Fruit fly (Drosophila melanogaster): Measurements from ENCODE around the gene tadr.

Gene tadr

dm6 chr2L:21029749-21030148, 45.5 kb upstream of the tadr start (continued):
- no peak for TF ChIP-seq kni (GFP tag; optimal IDR thresholded peaks at IDR 0.05)
- no peak for TF ChIP-seq toy (GFP tag; IDR thresholded peaks at IDR 0.05)
- TF ChIP-seq Sox102F (GFP tag; optimal IDR thresholded peaks at IDR 0.05), result peak; percentile 39
- TF ChIP-seq CG8388 (GFP tag; optimal IDR thresholded peaks at IDR 0.05), result peak; percentile 29
- no peak for TF ChIP-seq yki (optimal IDR thresholded peaks at IDR 0.05)
- TF ChIP-seq CG17186 (GFP tag; optimal IDR thresholded peaks at IDR 0.05), result no peak
- no peak for TF ChIP-seq CG12942 (GFP tag; optimal IDR thresholded peaks at IDR 0.05)
- no peak for TF ChIP-seq CG2116 (GFP tag; optimal IDR thresholded peaks at IDR 0.05)
- peak; percentile 24 for TF ChIP-seq Ssrp (tag; optimal IDR thresholded peaks at IDR 0.05)
- TF ChIP-seq dati (GFP tag; IDR thresholded peaks at IDR 0.05), result no peak
- TF ChIP-seq ATbp (GFP tag; optimal IDR thresholded peaks at IDR 0.05), result peak; percentile 2
- peak; percentile 19 for TF ChIP-seq CG10979 (tag; optimal IDR thresholded peaks at IDR 0.05)
- TF ChIP-seq CG9215 (GFP tag; IDR thresholded peaks at IDR 0.05), result no peak
- TF ChIP-seq Dip2 (GFP tag; IDR thresholded peaks at IDR 0.05), result no peak
- peak; percentile 39 for TF ChIP-seq gem (tag; optimal IDR thresholded peaks at IDR 0.05)
- no peak for TF ChIP-seq schlank (tag; optimal IDR thresholded peaks at IDR 0.05)
- TF ChIP-seq crc (GFP tag; optimal IDR thresholded peaks at IDR 0.05), result no peak
- no peak for TF ChIP-seq CG11398 (GFP tag; optimal IDR thresholded peaks at IDR 0.05)
- peak; percentile 40 for TF ChIP-seq CG11504 (tag; optimal IDR thresholded peaks at IDR 0.05)
- no peak for TF ChIP-seq CG33557 (GFP tag; optimal IDR thresholded peaks at IDR 0.05)
- TF ChIP-seq h (optimal IDR thresholded peaks at IDR 0.05), result no peak
- TF ChIP-seq cato (GFP tag; optimal IDR thresholded peaks at IDR 0.05; ENCODE audit: borderline replicate concordance), result no peak
- TF ChIP-seq CG17359 (tag; optimal IDR thresholded peaks at IDR 0.05), result peak; percentile 6
- no peak for TF ChIP-seq CG30431 (GFP tag; optimal IDR thresholded peaks at IDR 0.05)
- TF ChIP-seq CG12659 (GFP tag; optimal IDR thresholded peaks at IDR 0.05), result no peak
- no peak for TF ChIP-seq CG11247 (GFP tag; IDR thresholded peaks at IDR 0.05)
- peak; percentile 39 for TF ChIP-seq Sox100B (GFP tag; optimal IDR thresholded peaks at IDR 0.05)
- TF ChIP-seq CG14710 (tag; optimal IDR thresholded peaks at IDR 0.05), result no peak
- no peak for TF ChIP-seq hth (optimal IDR thresholded peaks at IDR 0.05)
- TF ChIP-seq eve (GFP tag; optimal IDR thresholded peaks at IDR 0.05), result peak in 1 of 2 experiments; percentile 48
- TF ChIP-seq CG2712 (tag; optimal IDR thresholded peaks at IDR 0.05), result peak; percentile 3
- 0 out of 2 replicates have a peak, but pooled peaks have one; percentile 7 for TF ChIP-seq CG31441 (GFP tag; IDR thresholded peaks at IDR 0.05)
- no peak for TF ChIP-seq Fer3 (tag; optimal IDR thresholded peaks at IDR 0.05)
- peak; percentile 4 for TF ChIP-seq Oli (tag; optimal IDR thresholded peaks at IDR 0.05)
- no peak for TF ChIP-seq CG12299 (tag; optimal IDR thresholded peaks at IDR 0.05)
- TF ChIP-seq CG13287 (GFP tag; IDR thresholded peaks at IDR 0.05; ENCODE audit: partially characterized antibody), result no peak
- no peak for TF ChIP-seq Mad (GFP tag; optimal IDR thresholded peaks at IDR 0.05)
- peak; percentile 10 for TF ChIP-seq CoRest (tag; optimal IDR thresholded peaks at IDR 0.05)
- TF ChIP-seq CG14014 (GFP tag; IDR thresholded peaks at IDR 0.05), result no peak
- no peak for TF ChIP-seq Lpt (GFP tag; optimal IDR thresholded peaks at IDR 0.05)
- TF ChIP-seq Hr3 (GFP tag; optimal IDR thresholded peaks at IDR 0.05), result no peak

- no peak for TF ChIP-seq CG2889 (GFP tag; IDR thresholded peaks at IDR 0.05)
- TF ChIP-seq Atf3 (GFP tag; optimal IDR thresholded peaks at IDR 0.05), result no peak
- TF ChIP-seq nom (GFP tag; optimal IDR thresholded peaks at IDR 0.05), result peak; percentile 60
Observed at dm6 chr2L:21030235-21030634, 45.0 kb upstream of the tadr start.

All from whole organism, embryonic.